Fruit fly (Drosophila melanogaster) whole organism, wandering third instar larva: ENCODE data around the gene CG33700.

Source experiments
- Abd-B ChIP-seq: fragments of >200 bp; optimal IDR thresholded peaks from 2 replicates; lab custom pipeline; 2017; ENCODE audit warnings: missing biosample characterization, missing genetic modification characterization
- CG32264 ChIP-seq: fragments of 200-800 bp; sonication (Bioruptor generic); optimal IDR thresholded peaks from 2 replicates; lab custom pipeline; 2016; ENCODE audit warnings: missing biosample characterization, missing genetic modification characterization
- CrebA ChIP-seq: fragments of 200-800 bp; sonication (Bioruptor generic); optimal IDR thresholded peaks from 2 replicates; lab custom pipeline; 2016; ENCODE audit warnings: missing biosample characterization, mild to moderate bottlenecking, missing genetic modification characterization, borderline replicate concordance
- Dfd ChIP-seq: fragments of >200 bp; optimal IDR thresholded peaks from 2 replicates; lab custom pipeline; 2017; ENCODE audit warnings: missing biosample characterization, missing genetic modification characterization
- Dif ChIP-seq: fragments of 200-275, 200-300 bp; sonication (Bioruptor generic); optimal IDR thresholded peaks from 2 replicates; lab custom pipeline; 2018; ENCODE audit warnings: missing biosample characterization, missing genetic modification characterization; ENCODE audit not compliant: partially characterized antibody
- GATAd ChIP-seq: sonication (Bioruptor generic); optimal IDR thresholded peaks from 2 replicates; lab custom pipeline; 2016; ENCODE audit warnings: missing biosample characterization, missing genetic modification characterization
- HLH106 ChIP-seq: fragments of 200-800 bp; optimal IDR thresholded peaks from 3 replicates; lab custom pipeline; 2019; ENCODE audit warnings: missing biosample characterization, mild to moderate bottlenecking, missing genetic modification characterization, moderate library complexity
- Hnf4 ChIP-seq: fragments of 200-800 bp; sonication (Bioruptor generic); optimal IDR thresholded peaks from 2 replicates; lab custom pipeline; 2016; ENCODE audit warnings: missing biosample characterization, mild to moderate bottlenecking, missing genetic modification characterization
- Hr78 ChIP-seq: fragments of >200 bp; optimal IDR thresholded peaks from 2 replicates; lab custom pipeline; 2017; ENCODE audit warnings: missing biosample characterization, missing genetic modification characterization
- N ChIP-seq: fragments of >200 bp; optimal IDR thresholded peaks from 2 replicates; lab custom pipeline; 2018; ENCODE audit warnings: missing biosample characterization, missing external identifiers, missing genetic modification characterization
- OdsH ChIP-seq: fragments of 200-800 bp; sonication (Bioruptor generic); optimal IDR thresholded peaks from 2 replicates; lab custom pipeline; 2016; ENCODE audit warnings: missing biosample characterization, mild to moderate bottlenecking, missing genetic modification characterization
- Rel ChIP-seq, 2 experiments: fragments of 200-800 bp; sonication (Bioruptor generic) in 1 of 2; optimal IDR thresholded peaks; 2 replicates in 1 of 2; 3 replicates in 1 of 2; lab custom pipeline; 2016 to 2019; ENCODE audit warnings: mild to moderate bottlenecking in 2 of 2, missing biosample characterization in 2 of 2, missing genetic modification characterization in 2 of 2, moderate library complexity in 1 of 2
- Sp1 ChIP-seq: fragments of 200-800 bp; sonication (Bioruptor generic); optimal IDR thresholded peaks from 3 replicates; lab custom pipeline; 2019; ENCODE audit warnings: missing biosample characterization, mild to moderate bottlenecking, missing genetic modification characterization, moderate library complexity
- Vsx2 ChIP-seq: fragments of 200-300, 225-300 bp; sonication (Bioruptor generic); optimal IDR thresholded peaks from 2 replicates; lab custom pipeline; 2018; ENCODE audit warnings: missing biosample characterization, missing genetic modification characterization; ENCODE audit not compliant: partially characterized antibody
- br ChIP-seq: fragments of 200-800 bp; sonication (Bioruptor generic); optimal IDR thresholded peaks from 2 replicates; lab custom pipeline; 2016; ENCODE audit warnings: missing biosample characterization, missing genetic modification characterization
- brk ChIP-seq: fragments of 200-800 bp; sonication (Bioruptor generic); optimal IDR thresholded peaks from 2 replicates; lab custom pipeline; 2016; ENCODE audit warnings: missing biosample characterization, mild to moderate bottlenecking, missing genetic modification characterization
- dl ChIP-seq, 2 experiments: fragments of 175-275, 200-275 bp in 1 of 2; fragments of 200-275 bp in 1 of 2; sonication (Bioruptor generic); optimal IDR thresholded peaks; lab custom pipeline; 2018; ENCODE audit warnings: mild to moderate bottlenecking in 2 of 2, missing biosample characterization in 2 of 2, missing genetic modification characterization in 2 of 2, moderate library complexity in 2 of 2; ENCODE audit not compliant: partially characterized antibody in 2 of 2, insufficient read depth in 1 of 2
- dmrt93B ChIP-seq: fragments of 200-800 bp; sonication (Bioruptor generic); optimal IDR thresholded peaks from 2 replicates; lab custom pipeline; 2018; ENCODE audit warnings: missing biosample characterization, mild to moderate bottlenecking, missing genetic modification characterization
- dsf ChIP-seq: sonication (Bioruptor generic); optimal IDR thresholded peaks from 2 replicates; lab custom pipeline; 2016; ENCODE audit warnings: missing biosample characterization, missing genetic modification characterization, borderline replicate concordance
- ey ChIP-seq: fragments of 200-800 bp; sonication (Bioruptor generic); optimal IDR thresholded peaks from 2 replicates; lab custom pipeline; 2016; ENCODE audit warnings: missing biosample characterization, missing genetic modification characterization
- foxo ChIP-seq, 2 experiments: fragments of 200-800 bp; sonication (Bioruptor generic); optimal IDR thresholded peaks; 2 replicates in 1 of 2; 3 replicates in 1 of 2; lab custom pipeline; 2016 to 2017; ENCODE audit warnings: missing biosample characterization in 2 of 2, missing genetic modification characterization in 2 of 2
- fru ChIP-seq: fragments of 200-800 bp; sonication (Bioruptor generic); optimal IDR thresholded peaks from 3 replicates; lab custom pipeline; 2016; ENCODE audit warnings: missing biosample characterization, mild to moderate bottlenecking, missing genetic modification characterization
- h ChIP-seq: fragments of 200-800 bp; sonication (Bioruptor generic); optimal IDR thresholded peaks from 3 replicates; lab custom pipeline; 2016; ENCODE audit warnings: missing biosample characterization, mild to moderate bottlenecking, missing genetic modification characterization
- jim ChIP-seq: fragments of 175-275, 200-325 bp; sonication (Bioruptor generic); optimal IDR thresholded peaks from 2 replicates; lab custom pipeline; 2016; ENCODE audit warnings: missing biosample characterization, mild to moderate bottlenecking, missing genetic modification characterization
- pan ChIP-seq: fragments of >200 bp; optimal IDR thresholded peaks from 2 replicates; lab custom pipeline; 2017
- psq ChIP-seq: fragments of 200-800 bp; sonication (Bioruptor generic); optimal IDR thresholded peaks from 3 replicates; lab custom pipeline; 2017; ENCODE audit warnings: missing biosample characterization, mild to moderate bottlenecking, missing genetic modification characterization, moderate library complexity
- rgr ChIP-seq: fragments of 200-800 bp; sonication (Bioruptor generic); optimal IDR thresholded peaks from 3 replicates; lab custom pipeline; 2016; ENCODE audit warnings: missing biosample characterization, mild to moderate bottlenecking, missing genetic modification characterization
- sage ChIP-seq: fragments of 200-800 bp; sonication (Bioruptor generic); optimal IDR thresholded peaks from 2 replicates; lab custom pipeline; 2016; ENCODE audit warnings: missing biosample characterization, mild to moderate bottlenecking, missing genetic modification characterization
- sv ChIP-seq: fragments of 200-800 bp; sonication (Bioruptor generic); optimal IDR thresholded peaks from 3 replicates; lab custom pipeline; 2016; ENCODE audit warnings: missing biosample characterization, missing genetic modification characterization
- tai ChIP-seq: sonication (Bioruptor generic); optimal IDR thresholded peaks from 2 replicates; lab custom pipeline; 2016; ENCODE audit warnings: missing biosample characterization, missing genetic modification characterization
- woc ChIP-seq: sonication (Bioruptor generic); optimal IDR thresholded peaks from 2 replicates; lab custom pipeline; 2016; ENCODE audit warnings: missing biosample characterization, mild to moderate bottlenecking, missing genetic modification characterization

The CG33700 gene

dm6 chr3L:9556666-9557065 lies 31.3 kb upstream of the CG33700 start:
- TF ChIP-seq dmrt93B, result no peak
- TF ChIP-seq pan (lab: Kevin White, UChicago), result no peak

dm6 chr3L:9555004-9555403 lies 29.7 kb upstream of the CG33700 start:
- no peak for TF ChIP-seq HLH106 (tag; lab: Kevin White, UChicago)
- TF ChIP-seq Hnf4 (GFP tag; lab: Kevin White, UChicago), result no peak
- no peak for TF ChIP-seq psq (GFP tag; lab: Kevin White, UChicago)
- no peak for TF ChIP-seq CG32264 (GFP tag; lab: Kevin White, UChicago)
- TF ChIP-seq jim (GFP tag; lab: Kevin White, UChicago), result no peak
- no peak for TF ChIP-seq sv (GFP tag; lab: Kevin White, UChicago)
- TF ChIP-seq, all 38 proteins: peak for 0

dm6 chr3L:9552190-9552809 lies 27.0 kb upstream of the CG33700 start:
- TF ChIP-seq woc (no peak), Dfd (GFP tag; lab: Kevin White, UChicago) (no peak), Sp1 (no peak), GATAd (GFP tag; lab: Kevin White, UChicago) (no peak), Dif (GFP tag; lab: Kevin White, UChicago) (no peak)
- TF ChIP-seq, all 38 proteins: peak for 0

- TF ChIP-seq Vsx2 (GFP tag; lab: Kevin White, UChicago), result no peak
- TF ChIP-seq N (GFP tag; lab: Kevin White, UChicago), result no peak
- TF ChIP-seq Rel (GFP tag; optimal IDR thresholded peaks at IDR 0.05; lab: Kevin White, UChicago), result no peak
- TF ChIP-seq Rel (tag; optimal IDR thresholded peaks at IDR 0.05; lab: Kevin White, UChicago), result no peak
- no peak for TF ChIP-seq sage (GFP tag; lab: Kevin White, UChicago)
- no peak for TF ChIP-seq tai (GFP tag; lab: Kevin White, UChicago)
- TF ChIP-seq Abd-B (GFP tag; lab: Kevin White, UChicago), result no peak
- no peak for TF ChIP-seq rgr (GFP tag; lab: Kevin White, UChicago)
- TF ChIP-seq CrebA (GFP tag; lab: Kevin White, UChicago), result no peak
- no peak for TF ChIP-seq dl (GFP tag; optimal IDR thresholded peaks at IDR 0.05; lab: Kevin White, UChicago; ENCODE audit: insufficient read depth in 1 of 2, partially characterized antibody in 2 of 2)
- no peak for TF ChIP-seq Dfd (GFP tag; lab: Kevin White, UChicago)
- no peak for TF ChIP-seq HLH106 (tag; lab: Kevin White, UChicago)
- TF ChIP-seq h (GFP tag; lab: Kevin White, UChicago), result no peak
- TF ChIP-seq jim (GFP tag; lab: Kevin White, UChicago), result no peak
- TF ChIP-seq pan (lab: Kevin White, UChicago), result no peak
- no peak for TF ChIP-seq Dif (GFP tag; lab: Kevin White, UChicago)
Observed at dm6 chr3L:9550873-9551580, 25.7 kb upstream of the CG33700 start.

- TF ChIP-seq br (peak; percentile 60), ey (GFP tag; lab: Kevin White, UChicago) (peak; percentile 60), h (GFP tag; lab: Kevin White, UChicago) (peak; percentile 86), Vsx2 (GFP tag; lab: Kevin White, UChicago) (no peak), HLH106 (tag; lab: Kevin White, UChicago) (peak; percentile 68), sage (GFP tag; lab: Kevin White, UChicago) (peak; percentile 16), woc (peak; percentile 76), dmrt93B (no peak), OdsH (peak; percentile 52), Sp1 (peak; percentile 81), CG32264 (GFP tag; lab: Kevin White, UChicago) (peak; percentile 37), pan (lab: Kevin White, UChicago) (no peak), Rel (GFP tag; optimal IDR thresholded peaks at IDR 0.05; lab: Kevin White, UChicago) (peak; percentile 79), Rel (tag; optimal IDR thresholded peaks at IDR 0.05; lab: Kevin White, UChicago) (no peak), dsf (GFP tag; lab: Kevin White, UChicago) (no peak), fru (GFP tag; lab: Kevin White, UChicago) (peak; percentile 75), jim (GFP tag; lab: Kevin White, UChicago) (no peak), dl (GFP tag; optimal IDR thresholded peaks at IDR 0.05; lab: Kevin White, UChicago; ENCODE audit: insufficient read depth in 1 of 2, partially characterized antibody in 2 of 2) (no peak), psq (GFP tag; lab: Kevin White, UChicago) (peak; percentile 25), foxo (GFP tag; optimal IDR thresholded peaks at IDR 0.05; lab: Kevin White, UChicago) (peak; percentile 6 to 78), Hr78 (no peak), brk (GFP tag; lab: Kevin White, UChicago) (peak; percentile 28), CrebA (GFP tag; lab: Kevin White, UChicago) (peak; percentile 64), rgr (GFP tag; lab: Kevin White, UChicago) (peak; percentile 33)
Observed at dm6 chr3L:9549690-9550303, 24.5 kb upstream of the CG33700 start.
